Worm (Caenorhabditis elegans) whole organism, mixed stage, embryonic: ENCODE measurements around the gene Y77E11A.23.

Experiments used
- M03D4.4 ChIP-seq: sonication (generic microtip); optimal IDR thresholded peaks from 2 replicates; lab custom pipeline; 2017; ENCODE audit warnings: mild to moderate bottlenecking, missing genetic modification characterization, missing compliant biosample characterization
- bed-3 ChIP-seq: fragments of 200-800 bp; sonication (Bioruptor generic); optimal IDR thresholded peaks from 3 replicates; lab custom pipeline; 2018; ENCODE audit warnings: mild to moderate bottlenecking, missing genetic modification characterization, moderate library complexity, missing compliant biosample characterization
- blmp-1 ChIP-seq: fragments of 150-350 bp; optimal IDR thresholded peaks from 2 replicates; lab custom pipeline; 2014; ENCODE audit warnings: missing biosample characterization, missing genetic modification characterization
- ceh-43 ChIP-seq: fragments of 200-800 bp; sonication (Bioruptor generic); optimal IDR thresholded peaks from 2 replicates; lab custom pipeline; 2018; ENCODE audit warnings: mild to moderate bottlenecking, missing genetic modification characterization, moderate library complexity, missing compliant biosample characterization
- ceh-83 ChIP-seq: fragments of 200-800 bp; sonication (Bioruptor generic); optimal IDR thresholded peaks from 2 replicates; lab custom pipeline; 2018; ENCODE audit warnings: mild to moderate bottlenecking, missing genetic modification characterization, missing compliant biosample characterization
- ces-1 ChIP-seq: fragments of 150-350 bp; optimal IDR thresholded peaks from 2 replicates; lab custom pipeline; 2014; ENCODE audit warnings: missing biosample characterization, missing genetic modification reagents, missing genetic modification characterization
- cnd-1 ChIP-seq: fragments of 200-800 bp; sonication (Bioruptor generic); optimal IDR thresholded peaks from 2 replicates; lab custom pipeline; 2018; ENCODE audit warnings: mild to moderate bottlenecking, missing genetic modification characterization, missing compliant biosample characterization
- drap-1 ChIP-seq: fragments of 200-800 bp; sonication (Bioruptor generic); optimal IDR thresholded peaks from 3 replicates; lab custom pipeline; 2018; ENCODE audit warnings: mild to moderate bottlenecking, missing genetic modification characterization, missing compliant biosample characterization
- elt-1 ChIP-seq: sonication (generic microtip); optimal IDR thresholded peaks from 2 replicates; lab custom pipeline; 2017; ENCODE audit warnings: missing genetic modification characterization, mild to moderate bottlenecking, missing compliant biosample characterization, antibody characterized with exemption, moderate library complexity, borderline replicate concordance; ENCODE audit not compliant: insufficient read depth
- flh-1 ChIP-seq: fragments of 200-800 bp; sonication (Bioruptor generic); optimal IDR thresholded peaks from 2 replicates; lab custom pipeline; 2018; ENCODE audit warnings: mild to moderate bottlenecking, missing genetic modification characterization, moderate library complexity, missing compliant biosample characterization
- ham-2 ChIP-seq: fragments of 200-800 bp; sonication (Bioruptor generic); optimal IDR thresholded peaks from 2 replicates; lab custom pipeline; 2018; ENCODE audit warnings: mild to moderate bottlenecking, missing genetic modification characterization, missing compliant biosample characterization
- hlh-1 ChIP-seq: fragments of 150-350 bp; optimal IDR thresholded peaks from 2 replicates; lab custom pipeline; 2014; ENCODE audit warnings: missing biosample characterization, missing genetic modification reagents, missing genetic modification characterization
- lin-13 ChIP-seq: fragments of 150-350 bp; optimal IDR thresholded peaks from 2 replicates; lab custom pipeline; 2014; ENCODE audit warnings: missing biosample characterization, missing genetic modification characterization
- lsy-2 ChIP-seq: fragments of 150-350 bp; optimal IDR thresholded peaks from 2 replicates; lab custom pipeline; 2014; ENCODE audit warnings: missing biosample characterization, missing genetic modification characterization
- mab-5 ChIP-seq: fragments of 150-350 bp; optimal IDR thresholded peaks from 2 replicates; lab custom pipeline; 2014; ENCODE audit warnings: missing biosample characterization, missing genetic modification characterization
- mep-1 ChIP-seq: fragments of 150-350 bp; optimal IDR thresholded peaks from 2 replicates; lab custom pipeline; 2017; ENCODE audit warnings: missing biosample characterization, missing genetic modification reagents, missing genetic modification characterization, inconsistent platforms
- mls-2 ChIP-seq: sonication (generic microtip); optimal IDR thresholded peaks from 2 replicates; lab custom pipeline; 2016; ENCODE audit warnings: mild to moderate bottlenecking, missing genetic modification characterization, moderate library complexity, missing compliant biosample characterization
- nhr-12 ChIP-seq: fragments of 150-350 bp; optimal IDR thresholded peaks from 2 replicates; lab custom pipeline; 2014; ENCODE audit warnings: missing biosample characterization, missing genetic modification characterization
- nhr-2 ChIP-seq: fragments of 150-350 bp; optimal IDR thresholded peaks from 2 replicates; lab custom pipeline; 2014; ENCODE audit warnings: missing biosample characterization, missing genetic modification characterization
- nhr-237 ChIP-seq: fragments of 150-350 bp; optimal IDR thresholded peaks from 2 replicates; lab custom pipeline; 2014; ENCODE audit warnings: missing biosample characterization, missing genetic modification characterization
- nhr-28 ChIP-seq: fragments of 150-350 bp; optimal IDR thresholded peaks from 2 replicates; lab custom pipeline; 2014; ENCODE audit warnings: missing biosample characterization, missing genetic modification characterization
- pha-4 ChIP-seq: fragments of 150-350 bp; optimal IDR thresholded peaks from 2 replicates; lab custom pipeline; 2018; ENCODE audit warnings: missing biosample characterization, missing genetic modification reagents, missing genetic modification characterization
- sptf-1 ChIP-seq: sonication (generic microtip); optimal IDR thresholded peaks from 2 replicates; lab custom pipeline; 2017; ENCODE audit warnings: mild to moderate bottlenecking, missing genetic modification characterization, moderate library complexity, missing compliant biosample characterization
- tbx-8 ChIP-seq: fragments of 200-800 bp; sonication (Bioruptor generic); optimal IDR thresholded peaks from 2 replicates; lab custom pipeline; 2018; ENCODE audit warnings: mild to moderate bottlenecking, missing genetic modification characterization, moderate library complexity, missing compliant biosample characterization
- unc-120 ChIP-seq: sonication (generic microtip); optimal IDR thresholded peaks from 2 replicates; lab custom pipeline; 2017; ENCODE audit warnings: missing genetic modification characterization, missing compliant biosample characterization; ENCODE audit not compliant: poor library complexity, severe bottlenecking
- unc-62 ChIP-seq: fragments of 150-350 bp; optimal IDR thresholded peaks from 2 replicates; lab custom pipeline; 2014; ENCODE audit warnings: missing biosample characterization, missing genetic modification reagents, missing genetic modification characterization
- zip-8 ChIP-seq: fragments of 150-350 bp; optimal IDR thresholded peaks from 2 replicates; lab custom pipeline; 2014; ENCODE audit warnings: missing biosample characterization, missing genetic modification characterization
- ztf-11 ChIP-seq: fragments of 150-350 bp; optimal IDR thresholded peaks from 2 replicates; lab custom pipeline; 2014; ENCODE audit warnings: missing biosample characterization, missing genetic modification characterization

Gene Y77E11A.23

ce11 chrIV:1459419-1459818 is 29.3 kb upstream of the Y77E11A.23 start:
- no peak for TF ChIP-seq ceh-83 (GFP tag; lab: Kevin White, UChicago)
- no peak for TF ChIP-seq unc-62
- TF ChIP-seq mab-5 (tag; lab: Kevin White, UChicago), result no peak
- TF ChIP-seq sptf-1 (tag; lab: Kevin White, UChicago), result no peak
- no peak for TF ChIP-seq mep-1 (tag; lab: Kevin White, UChicago)

- TF ChIP-seq ces-1, result no peak
- TF ChIP-seq unc-120 (tag; lab: Kevin White, UChicago), result no peak
- no peak for TF ChIP-seq M03D4.4 (tag; lab: Kevin White, UChicago)
- TF ChIP-seq pha-4 (tag; lab: Kevin White, UChicago), result no peak
- no peak for TF ChIP-seq cnd-1 (tag; lab: Kevin White, UChicago)
- no peak for TF ChIP-seq ceh-43 (GFP tag; lab: Kevin White, UChicago)
- TF ChIP-seq flh-1 (GFP tag; lab: Kevin White, UChicago), result no peak
- TF ChIP-seq, all 35 proteins: peak for 0
Observed at ce11 chrIV:1458192-1458591, 28.0 kb upstream of the Y77E11A.23 start.

ce11 chrIV:1456775-1457174 is 26.6 kb upstream of the Y77E11A.23 start, which contains the start of gene nadk-1:
Gene nadk-1 (plus strand): TSS chrIV:1457075.
- no peak for TF ChIP-seq blmp-1 (tag; lab: Kevin White, UChicago)

- TF ChIP-seq unc-62, result no peak
- no peak for TF ChIP-seq ces-1
- no peak for TF ChIP-seq nhr-237 (tag; lab: Kevin White, UChicago)
Observed at ce11 chrIV:1455006-1455405, 24.8 kb upstream of the Y77E11A.23 start.

- TF ChIP-seq nhr-28, result peak; percentile 13
- TF ChIP-seq ham-2 (GFP tag; lab: Kevin White, UChicago), result no peak
Observed at ce11 chrIV:1454194-1454593, 24.0 kb upstream of the Y77E11A.23 start.

ce11 chrIV:1453451-1453850 is 23.3 kb upstream of the Y77E11A.23 start:
- TF ChIP-seq tbx-8 (GFP tag; lab: Kevin White, UChicago) (no peak), ceh-43 (GFP tag; lab: Kevin White, UChicago) (no peak), mls-2 (no peak), mep-1 (tag; lab: Kevin White, UChicago) (no peak), hlh-1 (tag; lab: Kevin White, UChicago) (no peak), nhr-2 (tag; lab: Kevin White, UChicago) (no peak), ces-1 (no peak), lin-13 (tag; lab: Kevin White, UChicago) (no peak), lsy-2 (tag; lab: Kevin White, UChicago) (no peak), ceh-83 (GFP tag; lab: Kevin White, UChicago) (no peak), pha-4 (tag; lab: Kevin White, UChicago) (no peak), elt-1 (no peak), blmp-1 (tag; lab: Kevin White, UChicago) (no peak), bed-3 (GFP tag; lab: Kevin White, UChicago) (no peak), drap-1 (GFP tag; lab: Kevin White, UChicago) (no peak), ztf-11 (tag; lab: Kevin White, UChicago) (no peak), nhr-12 (tag; lab: Kevin White, UChicago) (no peak), unc-120 (tag; lab: Kevin White, UChicago) (no peak), ham-2 (GFP tag; lab: Kevin White, UChicago) (no peak)

ce11 chrIV:1452480-1452879 is 22.3 kb upstream of the Y77E11A.23 start:
- no peak for TF ChIP-seq zip-8 (tag; lab: Kevin White, UChicago)
- TF ChIP-seq ceh-83 (GFP tag; lab: Kevin White, UChicago), result no peak
- TF ChIP-seq ces-1, result no peak
- TF ChIP-seq ham-2 (GFP tag; lab: Kevin White, UChicago), result no peak
- no peak for TF ChIP-seq nhr-2 (tag; lab: Kevin White, UChicago)
- TF ChIP-seq M03D4.4 (tag; lab: Kevin White, UChicago), result no peak
- TF ChIP-seq pha-4 (tag; lab: Kevin White, UChicago), result no peak
- no peak for TF ChIP-seq ceh-43 (GFP tag; lab: Kevin White, UChicago)
- no peak for TF ChIP-seq hlh-1 (tag; lab: Kevin White, UChicago)
- no peak for TF ChIP-seq unc-120 (tag; lab: Kevin White, UChicago)
- TF ChIP-seq bed-3 (GFP tag; lab: Kevin White, UChicago), result no peak
- TF ChIP-seq mep-1 (tag; lab: Kevin White, UChicago), result no peak
- no peak for TF ChIP-seq lin-13 (tag; lab: Kevin White, UChicago)
- TF ChIP-seq sptf-1 (tag; lab: Kevin White, UChicago), result no peak
- no peak for TF ChIP-seq lsy-2 (tag; lab: Kevin White, UChicago)
